Fruit fly (Drosophila melanogaster): ENCODE results near the gene Rpt3R.

Rpt3R gene

DNA sequence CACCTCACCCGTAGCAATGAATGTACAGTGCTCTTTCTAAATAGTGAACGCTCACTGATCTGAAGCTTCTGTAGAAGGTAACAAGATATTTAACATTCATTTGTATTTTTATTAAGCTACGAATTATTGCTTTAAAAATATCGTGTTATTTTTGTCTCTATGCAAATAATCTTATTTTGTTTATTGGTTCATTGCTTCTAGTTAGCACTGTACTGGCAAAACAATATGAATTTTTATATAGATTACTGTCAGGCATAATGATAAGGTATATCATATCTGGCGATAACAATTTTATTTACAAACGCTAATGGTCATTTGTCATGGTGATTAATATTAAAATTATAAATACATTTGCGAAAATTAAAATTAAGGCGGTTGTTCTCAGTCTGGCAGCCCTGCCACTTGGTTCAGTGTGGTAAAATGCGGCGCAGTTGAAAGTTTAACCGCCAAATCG, 15.2 kb upstream of the Rpt3R start, which contains the start of gene CG9471 (continued):
- TF ChIP-seq Doc3 (GFP tag; IDR thresholded peaks at IDR 0.05; ENCODE audit: partially characterized antibody) = no peak
- TF ChIP-seq CG2712 (tag; optimal IDR thresholded peaks at IDR 0.05) = peak; percentile 92
- TF ChIP-seq ato (GFP tag; IDR thresholded peaks at IDR 0.05; ENCODE audit: partially characterized antibody) = no peak
- peak; percentile 94 for TF ChIP-seq gcm (GFP tag; optimal IDR thresholded peaks at IDR 0.05)
- TF ChIP-seq CG6272 (GFP tag; IDR thresholded peaks at IDR 0.05) = peak; percentile 87
- TF ChIP-seq en (GFP tag; optimal IDR thresholded peaks at IDR 0.05) = peak; percentile 72
- TF ChIP-seq jigr1 (GFP tag; IDR thresholded peaks at IDR 0.05) = peak; percentile 80; the same call in 2 of the 3 replicates
- peak; percentile 25; the same call in 1 of the 2 replicates for TF ChIP-seq Dip2 (GFP tag; IDR thresholded peaks at IDR 0.05)
- peak; percentile 93 for TF ChIP-seq CG34422 (GFP tag; IDR thresholded peaks at IDR 0.05)
- TF ChIP-seq emc (GFP tag; optimal IDR thresholded peaks at IDR 0.05) = peak; percentile 70
- no peak for TF ChIP-seq CG8478 (optimal IDR thresholded peaks at IDR 0.05)
- peak; percentile 68 for TF ChIP-seq repo (GFP tag; optimal IDR thresholded peaks at IDR 0.05)
- peak; percentile 95 for TF ChIP-seq gem (tag; optimal IDR thresholded peaks at IDR 0.05)
- peak; percentile 89 for TF ChIP-seq CG10654 (GFP tag; optimal IDR thresholded peaks at IDR 0.05)
- peak; percentile 51 for TF ChIP-seq CG30020 (tag; optimal IDR thresholded peaks at IDR 0.05)
- TF ChIP-seq CG14710 (tag; optimal IDR thresholded peaks at IDR 0.05) = peak; percentile 86
- no peak for TF ChIP-seq hb (GFP tag; IDR thresholded peaks at IDR 0.05; ENCODE audit: partially characterized antibody)
- no peak for TF ChIP-seq tio (GFP tag; optimal IDR thresholded peaks at IDR 0.05)
- peak; percentile 89 for TF ChIP-seq Oli (tag; optimal IDR thresholded peaks at IDR 0.05)
- TF ChIP-seq Ada2b (GFP tag; IDR thresholded peaks at IDR 0.05) = peak; percentile 93
- 0 out of 3 replicates have a peak, but pooled peaks have one; percentile 52 for TF ChIP-seq CG2199 (GFP tag; IDR thresholded peaks at IDR 0.05)
- peak; percentile 97 for TF ChIP-seq Ets65A (GFP tag)
- peak; percentile 80 for TF ChIP-seq croc (GFP tag; conservative IDR thresholded peaks at IDR 0.05)
- TF ChIP-seq CHES-1-like (GFP tag; optimal IDR thresholded peaks at IDR 0.05) = peak; percentile 84
- TF ChIP-seq H15 (GFP tag; IDR thresholded peaks at IDR 0.05) = peak; percentile 94
- peak; percentile 82 for TF ChIP-seq Nf-YC (tag; optimal IDR thresholded peaks at IDR 0.05)
- TF ChIP-seq chinmo (GFP tag; IDR thresholded peaks at IDR 0.05; ENCODE audit: partially characterized antibody) = no peak
- peak; percentile 76 for TF ChIP-seq Ravus (GFP tag; IDR thresholded peaks at IDR 0.05)
- peak; percentile 63 for TF ChIP-seq YL-1 (GFP tag; optimal IDR thresholded peaks at IDR 0.05)
- peak; percentile 82 for TF ChIP-seq CG9437 (GFP tag; optimal IDR thresholded peaks at IDR 0.05)
- TF ChIP-seq CG9727 (GFP tag; optimal IDR thresholded peaks at IDR 0.05) = peak; percentile 92
- peak; percentile 48; the same call in 1 of the 3 replicates for TF ChIP-seq sr (GFP tag; IDR thresholded peaks at IDR 0.05)
- peak; percentile 35 for TF ChIP-seq CG11398 (GFP tag; optimal IDR thresholded peaks at IDR 0.05)
- TF ChIP-seq Hr3 (GFP tag; optimal IDR thresholded peaks at IDR 0.05) = peak; percentile 91
- no peak for TF ChIP-seq ash1 (GFP tag; optimal IDR thresholded peaks at IDR 0.05)
- peak; percentile 98 for TF ChIP-seq sens (GFP tag)
- no peak for TF ChIP-seq hth (optimal IDR thresholded peaks at IDR 0.05)
- no peak for TF ChIP-seq hbn (GFP tag; IDR thresholded peaks at IDR 0.05; ENCODE audit: partially characterized antibody)
- peak; percentile 93 for TF ChIP-seq Meics (GFP tag; optimal IDR thresholded peaks at IDR 0.05)
- peak; percentile 93 for TF ChIP-seq Bteb2 (GFP tag; optimal IDR thresholded peaks at IDR 0.05)
- no peak for TF ChIP-seq mld (GFP tag; IDR thresholded peaks at IDR 0.05; ENCODE audit: partially characterized antibody)
- TF ChIP-seq CG7372 (GFP tag; IDR thresholded peaks at IDR 0.05) = peak; percentile 92
- TF ChIP-seq CG4820 (GFP tag; optimal IDR thresholded peaks at IDR 0.05) = peak; percentile 89
- peak; percentile 93 for TF ChIP-seq ind (GFP tag; optimal IDR thresholded peaks at IDR 0.05)
- peak; percentile 70; the same call in 1 of the 2 replicates for TF ChIP-seq CG8765 (GFP tag; IDR thresholded peaks at IDR 0.05)
- no peak for TF ChIP-seq br (optimal IDR thresholded peaks at IDR 0.05)
- no peak for TF ChIP-seq CG2129 (GFP tag; IDR thresholded peaks at IDR 0.05; ENCODE audit: partially characterized antibody)
- TF ChIP-seq CG8944 (GFP tag; optimal IDR thresholded peaks at IDR 0.05) = peak; percentile 88
- TF ChIP-seq shn (GFP tag; optimal IDR thresholded peaks at IDR 0.05) = peak; percentile 79
- peak; percentile 32; the same call in 2 of the 3 replicates for TF ChIP-seq z (GFP tag; IDR thresholded peaks at IDR 0.05)
- peak; percentile 25 for TF ChIP-seq btn (GFP tag; optimal IDR thresholded peaks at IDR 0.05)
- peak; percentile 85 for TF ChIP-seq Sox100B (GFP tag; optimal IDR thresholded peaks at IDR 0.05)
